Worm (Caenorhabditis elegans) whole organism, L2 larva: ENCODE measurements around the gene F09B9.5.

ENCODE experiments used
- C34F6.9 ChIP-seq: fragments of 150-350 bp; optimal IDR thresholded peaks from 2 replicates; lab custom pipeline; 2014; ENCODE audit warnings: missing biosample characterization, missing genetic modification characterization
- F13H6.1 ChIP-seq: sonication (generic microtip); optimal IDR thresholded peaks from 2 replicates; lab custom pipeline; 2016; ENCODE audit warnings: missing genetic modification characterization, missing compliant biosample characterization
- R02D3.7 ChIP-seq: fragments of 150-350 bp; optimal IDR thresholded peaks from 2 replicates; lab custom pipeline; 2014; ENCODE audit warnings: missing biosample characterization, missing genetic modification characterization
- Y55F3AM.14 ChIP-seq: fragments of 200-800 bp; sonication (Bioruptor generic); optimal IDR thresholded peaks from 2 replicates; lab custom pipeline; 2018; ENCODE audit warnings: mild to moderate bottlenecking, missing genetic modification characterization, missing compliant biosample characterization
- ZK546.5 ChIP-seq: sonication (generic microtip); optimal IDR thresholded peaks from 2 replicates; lab custom pipeline; 2017; ENCODE audit warnings: missing biosample characterization, missing genetic modification characterization
- alr-1 ChIP-seq: fragments of 150-350 bp; optimal IDR thresholded peaks from 2 replicates; lab custom pipeline; 2014; ENCODE audit warnings: missing biosample characterization, missing genetic modification characterization
- aly-2 ChIP-seq: fragments of 150-350 bp; optimal IDR thresholded peaks from 2 replicates; lab custom pipeline; 2014; ENCODE audit warnings: missing biosample characterization, missing genetic modification characterization
- ama-1 ChIP-seq: fragments of 150-350 bp; optimal IDR thresholded peaks from 2 replicates; lab custom pipeline; 2018; ENCODE audit warnings: inconsistent platforms
- blmp-1 ChIP-seq: sonication (generic microtip); optimal IDR thresholded peaks from 2 replicates; lab custom pipeline; 2017; ENCODE audit warnings: missing genetic modification characterization, mild to moderate bottlenecking, missing compliant biosample characterization, antibody characterized with exemption, moderate library complexity; ENCODE audit not compliant: insufficient read depth
- ceh-16 ChIP-seq: fragments of 150-350 bp; optimal IDR thresholded peaks from 2 replicates; lab custom pipeline; 2014; ENCODE audit warnings: missing biosample characterization, missing genetic modification characterization
- ceh-82 ChIP-seq: fragments of 150-350 bp; optimal IDR thresholded peaks from 2 replicates; lab custom pipeline; 2014; ENCODE audit warnings: missing biosample characterization, missing genetic modification characterization
- crh-2 ChIP-seq: sonication (generic microtip); optimal IDR thresholded peaks from 2 replicates; lab custom pipeline; 2017; ENCODE audit warnings: missing biosample characterization, missing genetic modification characterization
- dmd-4 ChIP-seq: sonication (generic microtip); optimal IDR thresholded peaks from 2 replicates; lab custom pipeline; 2017; ENCODE audit warnings: missing biosample characterization, missing genetic modification characterization
- egl-27 ChIP-seq: sonication (generic microtip); optimal IDR thresholded peaks from 3 replicates; lab custom pipeline; 2017; ENCODE audit warnings: missing biosample characterization, missing genetic modification reagents, missing genetic modification characterization
- elt-1 ChIP-seq: fragments of 150-350 bp; optimal IDR thresholded peaks from 2 replicates; lab custom pipeline; 2014; ENCODE audit warnings: missing biosample characterization, missing genetic modification characterization
- elt-3 ChIP-seq: sonication (generic microtip); optimal IDR thresholded peaks from 2 replicates; lab custom pipeline; 2017; ENCODE audit warnings: missing biosample characterization, missing genetic modification characterization
- fos-1 ChIP-seq: fragments of 150-350 bp; optimal IDR thresholded peaks from 2 replicates; lab custom pipeline; 2014; ENCODE audit warnings: missing biosample characterization, missing genetic modification characterization
- gmeb-1 ChIP-seq: fragments of 150-350 bp; optimal IDR thresholded peaks from 2 replicates; lab custom pipeline; 2014; ENCODE audit warnings: missing biosample characterization, missing genetic modification characterization
- lin-11 ChIP-seq: fragments of 150-350 bp; sonication (generic microtip); optimal IDR thresholded peaks from 2 replicates; lab custom pipeline; 2014; ENCODE audit warnings: missing biosample characterization, missing genetic modification characterization, inconsistent platforms, mixed read lengths
- lin-13 ChIP-seq: fragments of 150-350 bp; optimal IDR thresholded peaks from 2 replicates; lab custom pipeline; 2014; ENCODE audit warnings: missing biosample characterization, missing genetic modification reagents, missing genetic modification characterization
- lin-39 ChIP-seq: fragments of 150-350 bp; optimal IDR thresholded peaks from 2 replicates; lab custom pipeline; 2014; ENCODE audit warnings: missing biosample characterization, missing genetic modification reagents, missing genetic modification characterization
- lsy-2 ChIP-seq, 2 experiments: fragments of 150-350 bp in 1 of 2; sonication (generic microtip) in 1 of 2; optimal IDR thresholded peaks; 2 replicates each; lab custom pipeline; 2014 to 2017; ENCODE audit warnings: missing biosample characterization in 2 of 2, missing genetic modification characterization in 2 of 2
- mab-5 ChIP-seq: fragments of 150-350 bp; optimal IDR thresholded peaks from 2 replicates; lab custom pipeline; 2014; ENCODE audit warnings: missing biosample characterization, missing genetic modification characterization
- mbf-1 ChIP-seq: sonication (generic microtip); optimal IDR thresholded peaks from 2 replicates; lab custom pipeline; 2017; ENCODE audit warnings: missing biosample characterization, missing genetic modification characterization
- mdl-1 ChIP-seq, 2 experiments: fragments of 150-350 bp in 1 of 2; sonication (generic microtip) in 1 of 2; optimal IDR thresholded peaks; 2 replicates each; lab custom pipeline; 2017; ENCODE audit warnings: missing biosample characterization in 2 of 2, missing genetic modification characterization in 2 of 2
- nhr-10 ChIP-seq: sonication (generic microtip); optimal IDR thresholded peaks from 2 replicates; lab custom pipeline; 2017; ENCODE audit warnings: missing biosample characterization, missing genetic modification characterization
- nhr-11 ChIP-seq: fragments of 150-350 bp; optimal IDR thresholded peaks from 2 replicates; lab custom pipeline; 2014; ENCODE audit warnings: missing biosample characterization, missing genetic modification characterization
- nhr-12 ChIP-seq: fragments of 150-350 bp; optimal IDR thresholded peaks from 2 replicates; lab custom pipeline; 2014; ENCODE audit warnings: missing biosample characterization, missing genetic modification characterization
- nhr-129 ChIP-seq: fragments of 150-350 bp; optimal IDR thresholded peaks from 2 replicates; lab custom pipeline; 2014; ENCODE audit warnings: missing biosample characterization, missing genetic modification characterization
- nhr-21 ChIP-seq: fragments of 150-350 bp; optimal IDR thresholded peaks from 2 replicates; lab custom pipeline; 2014; ENCODE audit warnings: missing biosample characterization, missing genetic modification characterization
- nhr-23 ChIP-seq: fragments of 150-350 bp; optimal IDR thresholded peaks from 2 replicates; lab custom pipeline; 2014; ENCODE audit warnings: missing biosample characterization, missing genetic modification reagents, missing genetic modification characterization
- nhr-237 ChIP-seq: fragments of 150-350 bp; optimal IDR thresholded peaks from 2 replicates; lab custom pipeline; 2014; ENCODE audit warnings: missing biosample characterization, missing genetic modification characterization
- nhr-25 ChIP-seq: fragments of 150-350 bp; sonication (generic microtip); optimal IDR thresholded peaks from 3 replicates; lab custom pipeline; 2014; ENCODE audit warnings: missing biosample characterization, missing genetic modification characterization
- nhr-6 ChIP-seq: fragments of 150-350 bp; optimal IDR thresholded peaks from 2 replicates; lab custom pipeline; 2014; ENCODE audit warnings: missing biosample characterization, missing genetic modification characterization
- nhr-77 ChIP-seq: fragments of 150-350 bp; optimal IDR thresholded peaks from 2 replicates; lab custom pipeline; 2014; ENCODE audit warnings: missing biosample characterization, missing genetic modification characterization
- peb-1 ChIP-seq: fragments of 150-350 bp; optimal IDR thresholded peaks from 2 replicates; lab custom pipeline; 2014; ENCODE audit warnings: missing biosample characterization, missing genetic modification characterization
- sem-4 ChIP-seq: fragments of 150-350 bp; optimal IDR thresholded peaks from 2 replicates; lab custom pipeline; 2014; ENCODE audit warnings: missing biosample characterization, missing genetic modification reagents, missing genetic modification characterization
- skn-1 ChIP-seq: sonication (generic microtip); optimal IDR thresholded peaks from 2 replicates; lab custom pipeline; 2017; ENCODE audit warnings: missing biosample characterization, missing genetic modification characterization
- sma-3 ChIP-seq: sonication (generic microtip); optimal IDR thresholded peaks from 2 replicates; lab custom pipeline; 2016; ENCODE audit warnings: missing genetic modification reagents, missing genetic modification characterization, missing compliant biosample characterization
- sma-9 ChIP-seq, 2 experiments: fragments of 150-350 bp in 1 of 2; sonication (generic microtip) in 1 of 2; optimal IDR thresholded peaks; 2 replicates each; lab custom pipeline; 2014 to 2016; ENCODE audit warnings: missing genetic modification characterization in 2 of 2, mild to moderate bottlenecking in 1 of 2, missing biosample characterization in 1 of 2, missing compliant biosample characterization in 1 of 2, missing genetic modification reagents in 1 of 2, moderate library complexity in 1 of 2
- snpc-4 ChIP-seq: fragments of 150-350 bp; optimal IDR thresholded peaks from 2 replicates; lab custom pipeline; 2014; ENCODE audit warnings: missing biosample characterization, missing genetic modification characterization
- unc-39 ChIP-seq: fragments of 150-350 bp; optimal IDR thresholded peaks from 2 replicates; lab custom pipeline; 2014; ENCODE audit warnings: missing biosample characterization, missing genetic modification characterization
- unc-55 ChIP-seq: fragments of 150-350 bp; sonication (generic microtip); optimal IDR thresholded peaks from 3 replicates; lab custom pipeline; 2014; ENCODE audit warnings: missing biosample characterization, missing genetic modification reagents, missing genetic modification characterization
- unc-62 ChIP-seq: fragments of 150-350 bp; optimal IDR thresholded peaks from 2 replicates; lab custom pipeline; 2014; ENCODE audit warnings: missing biosample characterization, missing genetic modification reagents, missing genetic modification characterization
- zag-1 ChIP-seq: fragments of 150-350 bp; optimal IDR thresholded peaks from 2 replicates; lab custom pipeline; 2014; ENCODE audit warnings: missing biosample characterization, missing genetic modification characterization
- ztf-1 ChIP-seq: fragments of 200-800 bp; sonication (Bioruptor generic); conservative IDR thresholded peaks from 2 replicates; pipeline ENCODE4 v1.3.6; 2022; ENCODE audit warnings: missing genetic modification characterization, missing compliant biosample characterization
- ztf-11 ChIP-seq: sonication (generic microtip); optimal IDR thresholded peaks from 2 replicates; lab custom pipeline; 2017; ENCODE audit warnings: missing biosample characterization, missing genetic modification characterization
- ztf-4 ChIP-seq: fragments of 150-350 bp; optimal IDR thresholded peaks from 2 replicates; lab custom pipeline; 2014; ENCODE audit warnings: missing biosample characterization, missing genetic modification characterization

F09B9.5 gene

ce11 chrX:10145011-10145410, 9.6 kb upstream of the F09B9.5 start:
- peak; percentile 79 for TF ChIP-seq sma-9 (GFP tag; optimal IDR thresholded peaks at IDR 0.05; lab: Kevin White, UChicago)
- TF ChIP-seq sma-9 (tag; optimal IDR thresholded peaks at IDR 0.05; lab: Kevin White, UChicago) = no peak
- no peak for TF ChIP-seq ceh-82
- peak; percentile 36 for TF ChIP-seq ztf-4 (tag; lab: Kevin White, UChicago)
- peak; percentile 16 for TF ChIP-seq sem-4
- TF ChIP-seq fos-1 (tag; lab: Kevin White, UChicago) = peak; percentile 35
- no peak for TF ChIP-seq nhr-6 (tag; lab: Kevin White, UChicago)
- no peak for TF ChIP-seq nhr-77
- TF ChIP-seq ceh-16 (tag; lab: Kevin White, UChicago) = peak; percentile 14
- TF ChIP-seq crh-2 = peak; percentile 80
- TF ChIP-seq nhr-25 (tag; lab: Kevin White, UChicago) = no peak
- peak; percentile 68 for TF ChIP-seq lin-13
- no peak for TF ChIP-seq lin-11 (tag; lab: Kevin White, UChicago)
- no peak for TF ChIP-seq R02D3.7 (tag; lab: Kevin White, UChicago)
- peak; percentile 7 for TF ChIP-seq blmp-1
- no peak for TF ChIP-seq nhr-237
- no peak for TF ChIP-seq ztf-11 (tag; lab: Kevin White, UChicago)
- no peak for TF ChIP-seq ztf-1
- TF ChIP-seq lin-39 (tag; lab: Kevin White, UChicago) = no peak
- TF ChIP-seq mab-5 (tag; lab: Kevin White, UChicago) = peak; percentile 29
- no peak for TF ChIP-seq unc-39
- TF ChIP-seq skn-1 (tag; lab: Kevin White, UChicago) = no peak
- TF ChIP-seq elt-3 (tag; lab: Kevin White, UChicago) = no peak
- TF ChIP-seq peb-1 (tag; lab: Kevin White, UChicago) = no peak
- no peak for TF ChIP-seq egl-27
- TF ChIP-seq unc-62 (GFP tag; lab: Kevin White, UChicago) = no peak
- no peak for TF ChIP-seq zag-1 (tag; lab: Kevin White, UChicago)
- TF ChIP-seq nhr-10 = no peak
- TF ChIP-seq aly-2 (tag; lab: Kevin White, UChicago) = no peak
- TF ChIP-seq nhr-21 = peak; percentile 59
- TF ChIP-seq nhr-12 (tag; lab: Kevin White, UChicago) = no peak
- peak; percentile 51 for TF ChIP-seq F13H6.1 (tag; lab: Kevin White, UChicago)
- TF ChIP-seq mdl-1 (tag; optimal IDR thresholded peaks at IDR 0.05; lab: Kevin White, UChicago) = no peak
- TF ChIP-seq dmd-4 (tag; lab: Kevin White, UChicago) = no peak
- TF ChIP-seq lsy-2 (tag; optimal IDR thresholded peaks at IDR 0.05; lab: Kevin White, UChicago) = peak; percentile 35 to 49
- TF ChIP-seq ZK546.5 (tag; lab: Kevin White, UChicago) = no peak
- TF ChIP-seq Y55F3AM.14 = peak; percentile 40
- TF ChIP-seq snpc-4 (tag; lab: Kevin White, UChicago) = no peak
- peak; percentile 23 for TF ChIP-seq nhr-11
- TF ChIP-seq nhr-129 (tag; lab: Kevin White, UChicago) = peak; percentile 49
- TF ChIP-seq elt-1 (tag; lab: Kevin White, UChicago) = no peak
- TF ChIP-seq sma-3 (GFP tag; lab: Kevin White, UChicago) = peak; percentile 66
- no peak for TF ChIP-seq mbf-1 (tag; lab: Kevin White, UChicago)
- no peak for TF ChIP-seq ama-1 (lab: Kevin White, UChicago)
- no peak for TF ChIP-seq nhr-23 (tag; lab: Kevin White, UChicago)
- TF ChIP-seq gmeb-1 (tag; lab: Kevin White, UChicago) = peak; percentile 27
- peak; percentile 53 for TF ChIP-seq C34F6.9 (tag; lab: Kevin White, UChicago)
- TF ChIP-seq unc-55 (GFP tag; lab: Kevin White, UChicago) = peak; percentile 49
- TF ChIP-seq alr-1 (tag; lab: Kevin White, UChicago) = no peak
